Worm (Caenorhabditis elegans): ENCODE results near the gene C25E10.10.

The C25E10.10 gene

DNA sequence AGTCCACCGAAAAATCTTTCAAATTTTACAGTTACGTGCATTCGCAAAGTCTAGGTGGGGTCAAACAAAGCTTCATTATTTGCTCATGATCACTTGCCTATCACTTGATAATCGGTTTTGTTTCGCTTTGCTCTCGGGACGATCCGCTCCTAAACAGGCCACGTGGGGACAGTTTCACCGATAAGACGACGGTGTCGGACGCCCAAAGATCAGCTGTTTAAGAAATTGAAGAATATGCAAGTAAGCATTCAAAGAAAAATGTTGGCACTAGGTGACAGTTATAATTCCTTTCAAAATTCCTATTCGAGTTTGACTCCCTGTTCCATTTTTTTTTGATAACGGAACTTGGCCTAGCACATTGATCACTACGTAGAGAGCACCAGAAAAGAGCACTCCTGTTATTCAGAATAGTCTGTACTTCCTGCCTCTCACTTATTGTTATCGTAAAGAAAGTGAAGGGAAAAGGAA is 23.8 kb upstream of the C25E10.10 start:
- TF ChIP-seq F13H6.1 (tag; optimal IDR thresholded peaks at IDR 0.05) (no peak), ceh-48 (tag; optimal IDR thresholded peaks at IDR 0.05) (no peak), elt-2 (tag; optimal IDR thresholded peaks at IDR 0.05) (peak; percentile 44), ttx-3 (tag; optimal IDR thresholded peaks at IDR 0.05) (no peak), fkh-10 (GFP tag; optimal IDR thresholded peaks at IDR 0.05) (no peak), K02D7.2 (tag; optimal IDR thresholded peaks at IDR 0.05) (no peak)

DNA sequence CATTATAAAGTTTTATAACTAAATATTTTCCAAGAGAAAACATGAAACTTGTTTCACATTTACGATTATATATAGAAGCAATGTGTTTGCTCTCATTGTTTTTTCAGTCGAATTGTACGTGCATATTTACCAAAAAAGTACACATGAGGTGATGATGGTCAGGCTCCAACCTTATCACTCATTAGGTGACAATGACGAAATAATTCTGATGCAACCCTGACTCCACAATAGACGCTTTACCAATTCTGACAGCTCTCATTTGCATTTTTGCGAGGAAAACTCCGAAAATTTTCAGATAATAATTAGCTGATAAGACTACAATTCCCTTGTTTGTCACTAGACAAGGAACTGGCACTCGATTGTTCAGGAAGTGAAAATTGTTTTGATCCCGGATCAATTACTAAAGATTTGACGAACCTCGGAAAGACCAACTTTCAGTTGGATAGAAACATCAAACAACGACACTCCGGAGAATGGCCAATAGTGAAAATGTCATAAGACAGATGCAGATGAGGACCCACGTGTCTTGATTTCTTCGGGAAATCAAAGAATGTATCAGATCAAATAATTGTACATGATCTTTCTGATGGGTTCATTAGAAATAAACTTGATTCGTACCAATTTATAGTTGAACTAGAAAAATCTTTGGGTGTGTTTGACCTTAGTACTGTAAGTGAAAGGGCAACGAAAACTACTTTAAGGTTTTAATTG is 22.8 kb upstream of the C25E10.10 start:
- TF ChIP-seq ceh-30 (tag; optimal IDR thresholded peaks at IDR 0.05), result no peak
- peak; percentile 73 for TF ChIP-seq elt-2 (tag; optimal IDR thresholded peaks at IDR 0.05)

DNA sequence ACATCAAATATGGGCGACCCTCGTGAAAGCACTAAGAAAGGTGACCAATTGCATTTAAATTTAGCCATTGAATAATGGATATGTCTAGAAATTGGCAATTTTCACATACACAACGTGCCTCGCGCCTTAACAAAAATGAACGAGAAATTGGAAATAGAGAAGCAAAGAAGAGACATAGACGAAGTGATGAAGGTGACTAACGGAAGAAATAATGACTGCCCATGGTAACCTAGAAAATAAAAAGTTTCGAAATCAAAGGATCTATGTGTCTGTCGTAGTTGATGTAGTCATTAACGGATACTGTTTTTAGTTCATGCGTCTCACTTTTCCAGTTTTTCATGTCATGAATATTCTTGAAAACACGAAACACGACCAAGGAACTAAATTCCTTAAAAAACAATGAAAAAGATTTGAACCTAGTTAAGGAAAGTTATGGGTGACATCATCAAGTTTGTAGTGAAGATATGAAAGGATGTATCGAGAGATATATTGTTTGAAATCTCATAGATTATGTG is 22.0 kb upstream of the C25E10.10 start:
- no peak for TF ChIP-seq C08G9.2 (tag; optimal IDR thresholded peaks at IDR 0.05)
- TF ChIP-seq F13H6.1 (tag; optimal IDR thresholded peaks at IDR 0.05), result no peak
- no peak for TF ChIP-seq ceh-19 (GFP tag; optimal IDR thresholded peaks at IDR 0.05)
- no peak for TF ChIP-seq K02D7.2 (tag; optimal IDR thresholded peaks at IDR 0.05)
- TF ChIP-seq unc-42 (tag; optimal IDR thresholded peaks at IDR 0.05), result no peak
- no peak for TF ChIP-seq unc-3 (GFP tag; conservative IDR thresholded peaks at IDR 0.05)
- TF ChIP-seq unc-3 (tag; optimal IDR thresholded peaks at IDR 0.05), result no peak
- TF ChIP-seq ceh-2 (tag; optimal IDR thresholded peaks at IDR 0.05), result no peak
- TF ChIP-seq ceh-45 (GFP tag; IDR thresholded peaks at IDR 0.05), result no peak
- no peak for TF ChIP-seq fkh-10 (GFP tag; optimal IDR thresholded peaks at IDR 0.05)
- no peak for TF ChIP-seq K09A11.1 (tag; optimal IDR thresholded peaks at IDR 0.05; ENCODE audit: insufficient read depth)
- TF ChIP-seq elt-4 (tag; optimal IDR thresholded peaks at IDR 0.05), result no peak
- TF ChIP-seq npax-4 (tag; optimal IDR thresholded peaks at IDR 0.05), result no peak
- TF ChIP-seq pat-9 (tag; optimal IDR thresholded peaks at IDR 0.05), result no peak
- TF ChIP-seq ama-1 (optimal IDR thresholded peaks at IDR 0.05), result no peak
- TF ChIP-seq tbx-2 (tag; optimal IDR thresholded peaks at IDR 0.05), result no peak

DNA sequence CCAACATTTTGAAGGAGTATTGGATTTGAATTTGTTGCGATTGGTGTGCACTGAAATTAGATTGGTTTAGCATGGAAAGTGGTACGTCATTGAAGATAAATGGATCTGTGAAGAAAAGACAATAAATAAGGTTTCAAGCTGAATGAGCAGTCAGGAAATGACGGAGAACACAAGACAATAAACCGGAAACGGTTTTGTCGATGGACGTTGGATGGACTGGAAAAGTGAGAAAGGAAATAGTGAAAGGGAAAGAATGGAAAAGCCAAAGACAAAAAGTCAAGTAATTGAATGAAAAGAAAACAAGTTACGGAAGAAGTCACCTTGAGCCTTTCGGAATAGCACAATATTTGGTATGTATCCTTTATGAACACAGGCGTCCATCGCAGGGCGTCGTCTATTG is 20.1 kb upstream of the C25E10.10 start, which contains the start of gene T27E4.7:
T27E4.7 (minus strand) TSS at position 50 of the 400 bp plus-strand sequence.
- TF ChIP-seq F13H6.1 (tag; optimal IDR thresholded peaks at IDR 0.05) (no peak), Y22D7AL.16 (tag; optimal IDR thresholded peaks at IDR 0.05) (no peak), T23F11.4 (GFP tag; optimal IDR thresholded peaks at IDR 0.05) (no peak), ahr-1 (tag; optimal IDR thresholded peaks at IDR 0.05) (no peak), ttx-3 (tag; optimal IDR thresholded peaks at IDR 0.05) (no peak), tbx-2 (tag; optimal IDR thresholded peaks at IDR 0.05) (no peak), pat-9 (tag; optimal IDR thresholded peaks at IDR 0.05) (no peak), ceh-30 (tag; optimal IDR thresholded peaks at IDR 0.05) (no peak)

DNA sequence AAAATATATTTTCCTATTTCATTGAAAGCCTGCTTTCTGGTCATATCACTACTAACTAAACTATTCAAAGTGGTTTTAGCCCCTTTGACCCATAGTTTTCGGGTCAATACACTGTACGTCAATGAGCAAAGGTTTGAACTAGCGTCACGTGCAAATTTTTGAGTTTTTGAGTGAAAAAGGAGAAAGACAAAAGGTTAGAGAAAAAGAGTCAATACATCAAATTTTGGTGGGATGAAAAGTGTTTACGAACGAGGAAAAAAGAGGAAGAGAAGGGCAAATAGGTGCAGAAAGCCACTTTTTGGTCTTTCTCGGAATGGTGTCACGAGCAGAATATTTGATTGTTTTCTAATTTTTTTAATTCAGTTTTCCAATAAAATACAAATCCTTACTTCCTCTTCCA is 19.7 kb upstream of the C25E10.10 start:
- TF ChIP-seq unc-42 (tag; optimal IDR thresholded peaks at IDR 0.05) (no peak), ceh-45 (GFP tag; IDR thresholded peaks at IDR 0.05) (no peak), lin-11 (tag; optimal IDR thresholded peaks at IDR 0.05) (no peak), npax-4 (tag; optimal IDR thresholded peaks at IDR 0.05) (no peak), ceh-22 (tag; optimal IDR thresholded peaks at IDR 0.05) (no peak), ceh-6 (GFP tag; optimal IDR thresholded peaks at IDR 0.05) (no peak), mec-3 (tag; optimal IDR thresholded peaks at IDR 0.05; ENCODE audit: borderline replicate concordance) (no peak), ahr-1 (tag; optimal IDR thresholded peaks at IDR 0.05) (no peak), hlh-13 (GFP tag; optimal IDR thresholded peaks at IDR 0.05) (no peak)

DNA sequence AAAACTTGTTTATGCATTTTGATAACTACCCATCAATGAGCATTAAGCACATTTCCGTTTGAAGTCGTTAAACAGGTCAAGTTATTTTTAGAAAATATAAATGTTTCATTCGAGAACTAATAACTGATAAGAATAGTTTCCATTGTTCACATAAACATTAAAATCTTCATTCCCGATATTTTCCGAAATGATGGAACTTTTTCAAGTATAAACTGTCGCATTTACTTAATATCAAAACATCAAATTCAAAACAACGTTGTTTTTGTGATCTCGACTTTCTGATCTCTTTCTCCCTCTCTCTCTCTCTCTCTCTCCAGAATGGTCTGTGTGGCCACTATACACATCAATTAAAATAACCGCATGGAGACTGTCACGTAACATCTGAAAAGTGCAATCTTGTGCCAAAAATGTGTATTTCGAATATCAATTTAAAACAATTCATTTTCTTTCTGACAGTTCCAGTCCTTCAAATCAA is 18.2 kb upstream of the C25E10.10 start:
- TF ChIP-seq lim-6 (tag; optimal IDR thresholded peaks at IDR 0.05), result no peak
- no peak for TF ChIP-seq rnt-1 (tag; optimal IDR thresholded peaks at IDR 0.05)
- TF ChIP-seq madf-2 (tag; optimal IDR thresholded peaks at IDR 0.05), result no peak
- TF ChIP-seq zip-5 (tag; optimal IDR thresholded peaks at IDR 0.05), result no peak
- TF ChIP-seq K09A11.1 (tag; optimal IDR thresholded peaks at IDR 0.05; ENCODE audit: insufficient read depth), result no peak
- TF ChIP-seq ceh-2 (tag; optimal IDR thresholded peaks at IDR 0.05), result no peak
- no peak for TF ChIP-seq fax-1 (tag; optimal IDR thresholded peaks at IDR 0.05)
- no peak for TF ChIP-seq pros-1 (tag; optimal IDR thresholded peaks at IDR 0.05)
- no peak for TF ChIP-seq fkh-10 (GFP tag; optimal IDR thresholded peaks at IDR 0.05)
- no peak for TF ChIP-seq pqm-1 (tag; optimal IDR thresholded peaks at IDR 0.05)
- TF ChIP-seq ceh-31 (tag; optimal IDR thresholded peaks at IDR 0.05), result no peak
- no peak for TF ChIP-seq pag-3 (tag; optimal IDR thresholded peaks at IDR 0.05; ENCODE audit: borderline replicate concordance)
- TF ChIP-seq npax-4 (tag; optimal IDR thresholded peaks at IDR 0.05), result no peak
- TF ChIP-seq dve-1 (tag; optimal IDR thresholded peaks at IDR 0.05), result no peak
- TF ChIP-seq tbx-7 (tag; optimal IDR thresholded peaks at IDR 0.05), result no peak
- TF ChIP-seq syd-9 (tag; optimal IDR thresholded peaks at IDR 0.05), result no peak
